Worm (Caenorhabditis elegans) whole organism, L4 larva: Measurements from ENCODE around the gene Y15E3A.5.

Experiments used
- nhr-77 ChIP-seq: fragments of 150-350 bp; optimal IDR thresholded peaks from 2 replicates; lab custom pipeline; 2014; ENCODE audit warnings: missing biosample characterization, missing genetic modification characterization
- zag-1 ChIP-seq: fragments of 150-350 bp; optimal IDR thresholded peaks from 2 replicates; lab custom pipeline; 2014; ENCODE audit warnings: missing biosample characterization, missing genetic modification characterization

DNA sequence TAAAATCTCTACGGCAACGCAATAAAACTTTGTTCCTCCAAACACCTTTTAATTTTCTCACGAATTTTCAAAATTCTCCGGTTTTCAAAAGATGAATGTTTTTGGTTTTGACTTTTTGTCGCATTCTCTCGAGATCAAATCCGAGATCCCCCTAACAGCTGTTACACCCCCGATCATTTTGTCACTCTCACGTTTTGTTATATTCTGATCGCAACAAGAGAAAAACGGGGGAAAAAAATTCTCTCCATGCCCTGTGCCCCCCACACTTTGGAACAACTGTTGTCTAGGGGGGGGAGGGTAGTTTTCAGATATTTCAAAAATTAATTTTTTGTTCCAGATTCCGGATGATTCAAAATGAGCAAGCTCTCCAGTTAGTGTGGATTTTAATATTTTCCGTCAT is 2.2 kb upstream of the Y15E3A.5 start:
- TF ChIP-seq zag-1 (no peak), nhr-77 (tag; lab: Kevin White, UChicago) (no peak)
